Worm (Caenorhabditis elegans): Measurements from ENCODE around the gene ZK616.61.

Gene ZK616.61

DNA sequence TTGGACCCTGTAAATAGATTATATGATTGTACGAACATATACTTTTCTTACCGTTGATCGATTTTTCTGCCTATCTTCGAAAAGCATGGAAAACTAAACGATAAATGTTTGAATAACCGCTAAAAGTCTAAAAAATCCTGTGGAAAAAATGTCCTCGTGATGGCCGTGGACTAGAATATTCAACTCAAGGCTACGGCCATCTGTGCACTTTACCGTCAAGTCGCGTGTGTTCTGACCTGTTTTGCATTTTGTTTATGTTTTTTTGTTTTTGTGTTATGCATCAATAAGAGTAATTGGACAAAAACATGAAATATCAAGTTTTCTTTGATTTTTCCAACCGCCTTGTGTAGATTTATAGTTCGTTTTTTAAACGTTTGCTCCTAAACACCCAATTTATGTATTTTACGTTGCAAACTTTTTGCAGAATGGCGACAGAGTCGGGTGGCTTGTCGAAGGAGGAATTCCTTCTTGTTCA is 41.3 kb upstream of the ZK616.61 start, which contains the start of the genes hda-6 and F41H10.4 (continued):
- no peak for TF ChIP-seq ztf-11 (tag; optimal IDR thresholded peaks at IDR 0.05)

DNA sequence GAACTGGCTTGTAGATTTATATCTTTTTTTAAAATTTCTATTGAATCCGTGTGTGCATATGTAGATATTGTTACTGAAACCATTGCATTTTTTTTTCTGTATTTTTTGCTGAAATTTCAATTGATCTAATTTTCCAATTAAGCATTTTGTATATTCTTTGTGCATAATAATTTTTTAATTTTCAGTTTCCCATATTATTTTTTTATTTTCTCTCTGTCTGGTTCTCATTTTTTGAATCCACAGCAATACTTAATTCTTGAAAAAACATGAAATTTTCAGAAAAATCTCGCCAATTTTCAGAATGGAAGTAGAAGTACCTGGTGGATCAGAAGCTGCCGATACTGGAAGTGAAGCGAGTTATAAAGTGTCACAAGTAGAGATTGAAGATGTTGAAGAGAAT is 38.9 kb upstream of the ZK616.61 start, which contains the start of gene sand-1:
Gene sand-1, plus strand, starts transcription at position 301 of the 400 bp plus-strand sequence.
- TF ChIP-seq R02D3.7 (tag; optimal IDR thresholded peaks at IDR 0.05), result no peak

DNA sequence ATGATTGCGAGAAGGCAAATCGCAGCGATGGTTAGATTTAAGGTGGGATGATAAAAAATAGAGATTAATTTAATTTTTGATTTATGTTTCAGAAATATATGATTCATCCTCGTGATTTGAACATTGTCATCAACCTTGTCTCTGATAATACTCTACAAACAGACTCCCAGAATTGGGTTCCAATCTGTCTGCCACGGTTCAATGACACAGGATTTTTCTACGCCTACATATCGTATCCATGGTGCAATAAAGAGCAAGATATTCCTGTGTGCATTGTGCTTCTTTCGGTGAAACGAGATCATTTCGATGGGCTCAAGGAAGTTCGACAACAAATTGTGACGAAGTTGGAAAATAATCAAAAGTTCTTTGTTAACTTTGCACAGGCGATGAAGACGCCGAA is 37.5 kb upstream of the ZK616.61 start:
- no peak for TF ChIP-seq elt-1 (tag; optimal IDR thresholded peaks at IDR 0.05)
- no peak for TF ChIP-seq unc-39 (tag; optimal IDR thresholded peaks at IDR 0.05)
- no peak for TF ChIP-seq peb-1 (tag; optimal IDR thresholded peaks at IDR 0.05)

DNA sequence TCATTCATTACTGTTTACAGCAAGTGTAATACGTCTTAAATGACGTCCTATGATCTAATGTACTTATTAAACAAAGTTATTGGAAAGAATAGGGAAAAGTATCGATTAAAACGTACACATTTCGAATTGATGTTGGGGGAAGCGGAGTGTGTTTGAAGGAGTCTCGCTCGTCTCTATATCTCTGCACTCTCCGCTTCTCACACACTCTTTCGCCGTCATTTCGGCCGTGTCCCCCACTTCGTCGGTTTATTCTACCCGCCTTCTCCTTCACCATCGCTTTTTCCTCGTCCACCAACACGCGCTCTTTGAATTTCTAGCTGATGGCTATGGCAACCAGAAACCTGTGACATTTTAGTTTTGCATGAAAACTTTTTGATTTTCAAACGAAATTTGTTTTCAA is 36.6 kb upstream of the ZK616.61 start:
- TF ChIP-seq nhr-6 (tag; optimal IDR thresholded peaks at IDR 0.05) (no peak), snpc-4 (tag; optimal IDR thresholded peaks at IDR 0.05) (peak; percentile 37), sma-9 (GFP tag; optimal IDR thresholded peaks at IDR 0.05) (peak; percentile 11), sma-9 (tag; optimal IDR thresholded peaks at IDR 0.05) (no peak), lsy-2 (tag; optimal IDR thresholded peaks at IDR 0.05) (peak in 1 of 2 experiments; percentile 45), unc-55 (GFP tag; optimal IDR thresholded peaks at IDR 0.05) (peak; percentile 52), nhr-129 (tag; optimal IDR thresholded peaks at IDR 0.05) (peak; percentile 50), elt-1 (tag; optimal IDR thresholded peaks at IDR 0.05) (no peak), nhr-25 (tag; optimal IDR thresholded peaks at IDR 0.05) (peak; percentile 20), ztf-1 (GFP tag; conservative IDR thresholded peaks at IDR 0.05) (no peak), crh-2 (tag; optimal IDR thresholded peaks at IDR 0.05) (peak; percentile 34), F13H6.1 (tag; optimal IDR thresholded peaks at IDR 0.05) (peak; percentile 29), C34F6.9 (tag; optimal IDR thresholded peaks at IDR 0.05) (peak; percentile 63), mdl-1 (tag; optimal IDR thresholded peaks at IDR 0.05) (no peak)

DNA sequence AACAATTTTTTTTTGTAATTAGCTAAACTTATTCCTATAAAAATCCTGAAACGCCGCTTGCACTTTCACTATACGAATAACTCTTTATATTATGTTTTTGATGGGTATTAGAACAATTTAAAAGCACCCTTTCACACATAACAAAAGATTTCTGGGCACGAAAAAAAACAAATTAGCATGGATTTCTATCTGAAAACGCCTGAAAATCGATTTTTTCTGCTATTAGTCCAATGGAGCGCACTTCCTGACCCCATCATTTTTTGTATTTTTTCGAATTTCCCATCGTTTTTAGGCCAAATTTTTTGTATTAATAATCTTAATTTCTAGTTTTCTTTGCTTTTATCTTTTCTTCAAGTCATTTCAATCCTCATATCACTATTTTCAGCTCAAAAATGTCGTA is 36.0 kb upstream of the ZK616.61 start, which contains the start of gene F41H10.3:
Gene F41H10.3, plus strand, starts transcription at position 388 of the 400 bp plus-strand sequence.
- no peak for TF ChIP-seq nhr-12 (tag; optimal IDR thresholded peaks at IDR 0.05)
- peak; percentile 2 for TF ChIP-seq C34F6.9 (tag; optimal IDR thresholded peaks at IDR 0.05)

DNA sequence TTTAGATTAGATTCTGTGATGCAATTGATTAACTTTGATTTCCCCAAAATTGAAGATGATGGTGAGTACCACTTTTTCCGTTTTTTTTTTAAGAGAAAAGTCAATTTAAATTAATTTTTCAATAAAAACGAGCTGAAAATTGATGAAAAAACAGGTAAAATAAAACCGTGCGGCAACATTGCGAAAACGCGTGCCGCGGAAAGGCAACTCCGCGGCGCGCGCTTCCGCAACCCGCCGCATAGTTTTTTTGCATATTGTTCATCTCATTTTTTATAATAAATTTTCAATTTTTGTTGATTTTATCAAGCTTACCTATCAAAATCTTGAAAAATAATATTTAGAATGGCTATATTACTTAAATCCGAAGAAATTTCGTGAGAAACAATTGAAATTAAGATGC is 34.5 kb upstream of the ZK616.61 start:
- TF ChIP-seq unc-55 (GFP tag; optimal IDR thresholded peaks at IDR 0.05) (peak; percentile 53), lsy-2 (tag; optimal IDR thresholded peaks at IDR 0.05) (peak in 1 of 2 experiments; percentile 26), mbf-1 (tag; optimal IDR thresholded peaks at IDR 0.05) (no peak)

DNA sequence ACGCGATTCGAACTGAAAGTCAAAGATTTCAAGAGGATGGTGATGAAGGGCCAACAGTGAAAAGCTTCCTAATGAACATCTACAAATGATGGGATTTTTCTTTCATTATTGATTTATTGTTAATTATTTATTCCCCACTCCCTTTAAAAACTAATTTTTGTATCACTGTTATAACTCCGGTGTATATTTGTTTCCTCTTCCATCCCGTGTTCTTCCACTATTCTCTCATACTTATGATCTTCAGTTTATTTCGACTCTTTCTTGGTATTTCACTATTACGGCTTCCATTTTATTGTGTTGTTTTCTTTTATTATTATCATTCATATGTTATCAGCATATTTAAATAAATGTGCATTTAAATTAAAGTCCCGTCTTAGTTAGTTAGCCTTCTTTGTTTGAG is 31.1 kb upstream of the ZK616.61 start:
- peak; percentile 2 for TF ChIP-seq fos-1 (tag; optimal IDR thresholded peaks at IDR 0.05)
- TF ChIP-seq zag-1 (tag; optimal IDR thresholded peaks at IDR 0.05), result no peak

DNA sequence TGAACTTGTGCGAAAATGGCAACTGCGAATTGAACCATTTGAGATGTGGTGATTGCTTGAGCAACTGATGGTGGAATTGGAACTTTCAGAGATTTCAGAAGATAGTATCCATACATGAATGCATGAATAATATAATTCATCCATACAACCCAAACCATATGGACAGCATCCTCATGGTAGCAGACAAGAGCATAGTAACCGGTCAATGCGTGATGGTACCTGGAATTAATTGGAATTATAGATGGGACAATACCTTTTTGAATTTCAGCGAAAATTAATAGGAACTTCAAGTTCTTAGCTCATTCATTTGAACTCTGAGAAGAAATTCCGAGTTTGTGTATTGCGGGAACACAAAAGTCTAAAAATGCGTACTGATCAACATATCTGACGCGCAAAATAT is 30.5 kb upstream of the ZK616.61 start:
- no peak for TF ChIP-seq F13H6.1 (tag; optimal IDR thresholded peaks at IDR 0.05)
- TF ChIP-seq fos-1 (tag; optimal IDR thresholded peaks at IDR 0.05), result no peak
- no peak for TF ChIP-seq skn-1 (tag; optimal IDR thresholded peaks at IDR 0.05)
- TF ChIP-seq sma-3 (GFP tag; optimal IDR thresholded peaks at IDR 0.05), result no peak
- no peak for TF ChIP-seq lin-13 (GFP tag; optimal IDR thresholded peaks at IDR 0.05)
- no peak for TF ChIP-seq sma-9 (GFP tag; optimal IDR thresholded peaks at IDR 0.05)
- TF ChIP-seq sma-9 (tag; optimal IDR thresholded peaks at IDR 0.05), result no peak
- TF ChIP-seq nhr-6 (tag; optimal IDR thresholded peaks at IDR 0.05), result no peak
- no peak for TF ChIP-seq ceh-82 (tag; optimal IDR thresholded peaks at IDR 0.05)
- no peak for TF ChIP-seq elt-1 (tag; optimal IDR thresholded peaks at IDR 0.05)
- no peak for TF ChIP-seq R02D3.7 (tag; optimal IDR thresholded peaks at IDR 0.05)
- no peak for TF ChIP-seq blmp-1 (tag; optimal IDR thresholded peaks at IDR 0.05; ENCODE audit: insufficient read depth)
- no peak for TF ChIP-seq egl-27 (tag; optimal IDR thresholded peaks at IDR 0.05)
- TF ChIP-seq unc-39 (tag; optimal IDR thresholded peaks at IDR 0.05), result no peak
- no peak for TF ChIP-seq crh-2 (tag; optimal IDR thresholded peaks at IDR 0.05)
- TF ChIP-seq alr-1 (tag; optimal IDR thresholded peaks at IDR 0.05), result no peak
- no peak for TF ChIP-seq ztf-11 (tag; optimal IDR thresholded peaks at IDR 0.05)
- TF ChIP-seq sem-4 (tag; optimal IDR thresholded peaks at IDR 0.05), result no peak
- no peak for TF ChIP-seq mdl-1 (tag; optimal IDR thresholded peaks at IDR 0.05)

Measured in whole organism, L2 larva.